Fruit fly (Drosophila melanogaster) whole organism, embryonic: ENCODE results near the gene Rbp.
A peak's percentile ranks its signal among the peaks of the same experiment; 100 is the strongest.

Experiments
- Ada2b ChIP-seq: fragments of 200-800 bp; sonication (Bioruptor generic); IDR thresholded peaks from 2 replicates; pipeline ENCODE4 v1.3.6; 2022; ENCODE audit warnings: missing biosample characterization, missing genetic modification characterization
- B-H1 ChIP-seq: fragments of 200-800 bp; sonication (Bioruptor generic); IDR thresholded peaks from 3 replicates; pipeline ENCODE4 v1.3.6; 2022; ENCODE audit warnings: missing biosample characterization, missing genetic modification characterization
- BtbVII ChIP-seq: fragments of 200-800 bp; sonication (Bioruptor generic); optimal IDR thresholded peaks from 3 replicates; lab custom pipeline; 2017; ENCODE audit warnings: missing biosample characterization, mild to moderate bottlenecking, missing genetic modification characterization
- CG10543 ChIP-seq: fragments of 200-800 bp; sonication (Bioruptor generic); optimal IDR thresholded peaks from 3 replicates; lab custom pipeline; 2017; ENCODE audit warnings: missing biosample characterization, mild to moderate bottlenecking, missing genetic modification characterization, moderate library complexity
- CG10654 ChIP-seq: fragments of 200-800 bp; sonication (Bioruptor generic); optimal IDR thresholded peaks from 2 replicates; lab custom pipeline; 2016; ENCODE audit warnings: missing biosample characterization, missing genetic modification characterization
- CG10959 ChIP-seq: fragments of 200-800 bp; sonication (Bioruptor generic); IDR thresholded peaks from 2 replicates; pipeline ENCODE4 v1.3.6; 2022; ENCODE audit warnings: missing biosample characterization, missing genetic modification characterization
- CG12071 ChIP-seq: fragments of 200-800 bp; sonication (Bioruptor generic); optimal IDR thresholded peaks from 3 replicates; lab custom pipeline; 2018; ENCODE audit warnings: missing biosample characterization, mild to moderate bottlenecking, missing genetic modification characterization
- CG13296 ChIP-seq: fragments of 200-800 bp; sonication (Bioruptor generic); optimal IDR thresholded peaks from 3 replicates; lab custom pipeline; 2018; ENCODE audit warnings: missing biosample characterization, mild to moderate bottlenecking, missing genetic modification characterization
- CG13894 ChIP-seq: fragments of 200-800 bp; sonication (Bioruptor generic); optimal IDR thresholded peaks from 3 replicates; lab custom pipeline; 2018; ENCODE audit warnings: missing biosample characterization, mild to moderate bottlenecking, missing genetic modification characterization, moderate library complexity
- CG14860 ChIP-seq: fragments of 200-800 bp; sonication (Bioruptor generic); IDR thresholded peaks from 3 replicates; pipeline ENCODE4 v1.3.6; 2022; ENCODE audit warnings: missing biosample characterization, missing genetic modification characterization; ENCODE audit not compliant: partially characterized antibody
- CG15269 ChIP-seq: fragments of 200-800 bp; sonication (Bioruptor generic); optimal IDR thresholded peaks from 2 replicates; lab custom pipeline; 2018; ENCODE audit warnings: missing biosample characterization, mild to moderate bottlenecking, missing genetic modification characterization, moderate library complexity
- CG15479 ChIP-seq: fragments of 200-800 bp; sonication (Bioruptor generic); optimal IDR thresholded peaks from 3 replicates; lab custom pipeline; 2019; ENCODE audit warnings: missing biosample characterization, mild to moderate bottlenecking, missing genetic modification characterization, moderate library complexity
- CG15696 ChIP-seq: fragments of 200-800 bp; sonication (Bioruptor generic); optimal IDR thresholded peaks from 2 replicates; lab custom pipeline; 2019; ENCODE audit warnings: missing biosample characterization, mild to moderate bottlenecking, missing genetic modification characterization, moderate library complexity
- CG30020 ChIP-seq: fragments of 200-800 bp; optimal IDR thresholded peaks from 2 replicates; lab custom pipeline; 2019; ENCODE audit warnings: missing biosample characterization, mild to moderate bottlenecking, missing genetic modification characterization, moderate library complexity
- CG3281 ChIP-seq: fragments of 200-800 bp; sonication (Bioruptor generic); optimal IDR thresholded peaks from 3 replicates; lab custom pipeline; 2017; ENCODE audit warnings: missing biosample characterization, mild to moderate bottlenecking, missing genetic modification characterization
- CG3407 ChIP-seq: fragments of 200-800 bp; sonication (Bioruptor generic); optimal IDR thresholded peaks from 2 replicates; lab custom pipeline; 2018; ENCODE audit warnings: missing biosample characterization, mild to moderate bottlenecking, missing genetic modification characterization
- CG4707 ChIP-seq: fragments of 200-800 bp; sonication (Bioruptor generic); optimal IDR thresholded peaks from 2 replicates; lab custom pipeline; 2018; ENCODE audit warnings: missing biosample characterization, mild to moderate bottlenecking, missing genetic modification characterization, moderate library complexity
- CG6791 ChIP-seq: fragments of 200-800 bp; sonication (Bioruptor generic); IDR thresholded peaks from 3 replicates; pipeline ENCODE4 v1.3.6; 2022; ENCODE audit warnings: missing biosample characterization, missing genetic modification characterization; ENCODE audit not compliant: partially characterized antibody
- CG8089 ChIP-seq: fragments of 200-800 bp; sonication (Bioruptor generic); optimal IDR thresholded peaks from 3 replicates; lab custom pipeline; 2016; ENCODE audit warnings: missing biosample characterization, missing genetic modification characterization
- CG9797 ChIP-seq: fragments of 200-800 bp; sonication (Bioruptor generic); optimal IDR thresholded peaks from 3 replicates; lab custom pipeline; 2018; ENCODE audit warnings: missing biosample characterization, mild to moderate bottlenecking, missing genetic modification characterization
- D ChIP-seq, 2 experiments: fragments of 200-800 bp in 1 of 2; fragments of >200 bp in 1 of 2; sonication (Bioruptor generic) in 1 of 2; optimal IDR thresholded peaks; 2 replicates in 1 of 2; 3 replicates in 1 of 2; lab custom pipeline; 2017; ENCODE audit warnings: mild to moderate bottlenecking in 1 of 2, missing biosample characterization in 1 of 2, missing genetic modification characterization in 1 of 2, missing genetic modification reagents in 1 of 2
- D19B ChIP-seq: fragments of 200-800 bp; sonication (Bioruptor generic); optimal IDR thresholded peaks from 2 replicates; lab custom pipeline; 2017; ENCODE audit warnings: missing biosample characterization, mild to moderate bottlenecking, missing genetic modification characterization
- Dfd ChIP-seq, 2 experiments: fragments of >200 bp; optimal IDR thresholded peaks; 2 replicates each; lab custom pipeline; 2017; ENCODE audit warnings: missing biosample characterization in 2 of 2, missing genetic modification characterization in 2 of 2
- Doc3 ChIP-seq: fragments of 200-800 bp; sonication (Bioruptor generic); IDR thresholded peaks from 3 replicates; pipeline ENCODE4 v1.3.6; 2022; ENCODE audit warnings: missing biosample characterization, missing genetic modification characterization; ENCODE audit not compliant: partially characterized antibody
- H15 ChIP-seq: fragments of 200-800 bp; sonication (Bioruptor generic); IDR thresholded peaks from 3 replicates; pipeline ENCODE4 v1.3.6; 2022; ENCODE audit warnings: missing biosample characterization, missing genetic modification characterization
- HmgD ChIP-seq: fragments of 200-800 bp; sonication (Bioruptor generic); optimal IDR thresholded peaks from 3 replicates; lab custom pipeline; 2016; ENCODE audit warnings: missing biosample characterization, missing genetic modification characterization
- Hr3 ChIP-seq: fragments of 200-800 bp; sonication (Bioruptor generic); optimal IDR thresholded peaks from 3 replicates; lab custom pipeline; 2016; ENCODE audit warnings: missing biosample characterization, missing genetic modification characterization
- Jarid2 ChIP-seq: fragments of 200-800 bp; sonication (Bioruptor generic); optimal IDR thresholded peaks from 3 replicates; lab custom pipeline; 2017; ENCODE audit warnings: mild to moderate bottlenecking, missing biosample characterization, missing genetic modification reagents, missing genetic modification characterization
- Nf-YA ChIP-seq: fragments of 200-800 bp; sonication (Bioruptor generic); IDR thresholded peaks from 2 replicates; pipeline ENCODE4 v1.3.6; 2022; ENCODE audit warnings: missing biosample characterization, missing genetic modification characterization
- Ptx1 ChIP-seq: fragments of 200-800 bp; sonication (Bioruptor generic); IDR thresholded peaks from 2 replicates; pipeline ENCODE4 v1.3.6; 2022; ENCODE audit warnings: missing biosample characterization, missing genetic modification characterization
- ac ChIP-seq: fragments of 200-800 bp; sonication (Bioruptor generic); optimal IDR thresholded peaks from 3 replicates; lab custom pipeline; 2017; ENCODE audit warnings: missing biosample characterization, mild to moderate bottlenecking, missing genetic modification characterization
- al ChIP-seq: fragments of 200-800 bp; sonication (Bioruptor generic); IDR thresholded peaks from 2 replicates; pipeline ENCODE4 v1.3.6; 2022; ENCODE audit warnings: missing biosample characterization, missing genetic modification characterization
- bigmax ChIP-seq: fragments of 200-800 bp; sonication (Bioruptor generic); optimal IDR thresholded peaks from 2 replicates; lab custom pipeline; 2018; ENCODE audit warnings: missing biosample characterization, mild to moderate bottlenecking, missing genetic modification characterization
- bowl ChIP-seq: fragments of 200-800 bp; sonication (Bioruptor generic); IDR thresholded peaks from 2 replicates; pipeline ENCODE4 v1.3.6; 2022; ENCODE audit warnings: missing biosample characterization, missing genetic modification characterization
- bsh ChIP-seq, 2 experiments: fragments of 200-800 bp; sonication (Bioruptor generic); optimal IDR thresholded peaks; 2 replicates each; lab custom pipeline; 2017 to 2018; ENCODE audit warnings: mild to moderate bottlenecking in 2 of 2, missing biosample characterization in 2 of 2, missing genetic modification characterization in 2 of 2, moderate library complexity in 1 of 2
- chm ChIP-seq: fragments of 200-800 bp; sonication (Bioruptor generic); IDR thresholded peaks from 2 replicates; pipeline ENCODE4 v1.3.6; 2022; ENCODE audit warnings: missing biosample characterization, missing genetic modification characterization
- crc ChIP-seq: fragments of 200-800 bp; sonication (Bioruptor generic); optimal IDR thresholded peaks from 2 replicates; lab custom pipeline; 2016; ENCODE audit warnings: missing biosample characterization, missing genetic modification characterization
- disco-r ChIP-seq: fragments of 200-800 bp; sonication (Bioruptor generic); optimal IDR thresholded peaks from 2 replicates; lab custom pipeline; 2016; ENCODE audit warnings: missing biosample characterization, missing genetic modification characterization
- shn ChIP-seq: fragments of 200-800 bp; sonication (Bioruptor generic); optimal IDR thresholded peaks from 3 replicates; lab custom pipeline; 2016; ENCODE audit warnings: missing biosample characterization, missing genetic modification characterization
- sim ChIP-seq: fragments of 200-800 bp; sonication (Bioruptor generic); IDR thresholded peaks from 2 replicates; pipeline ENCODE4 v1.3.6; 2022; ENCODE audit warnings: missing biosample characterization, missing genetic modification characterization
- tna ChIP-seq: fragments of 200-800 bp; sonication (Bioruptor generic); IDR thresholded peaks from 2 replicates; pipeline ENCODE4 v1.3.6; 2022; ENCODE audit warnings: missing biosample characterization, missing genetic modification characterization; ENCODE audit not compliant: partially characterized antibody
- vnd ChIP-seq: fragments of 200-800 bp; sonication (Bioruptor generic); IDR thresholded peaks from 3 replicates; pipeline ENCODE4 v1.3.6; 2022; ENCODE audit warnings: missing biosample characterization, missing genetic modification characterization; ENCODE audit not compliant: partially characterized antibody
- vvl ChIP-seq: fragments of 200-800 bp; sonication (Bioruptor generic); IDR thresholded peaks from 2 replicates; pipeline ENCODE4 v1.3.6; 2022; ENCODE audit warnings: missing biosample characterization, missing genetic modification characterization
- zfh1 ChIP-seq: fragments of 200-800 bp; sonication (Bioruptor generic); IDR thresholded peaks from 3 replicates; pipeline ENCODE4 v1.3.6; 2022; ENCODE audit warnings: missing biosample characterization, missing genetic modification characterization

Rbp gene

dm6 chr3R:15402654-15403053, 28.2 kb downstream of the Rbp start (continued):
- TF ChIP-seq vvl (GFP tag; lab: Robert Waterston, UW) = no peak
- no peak for TF ChIP-seq disco-r (GFP tag; lab: Kevin White, UChicago)
- peak; percentile 61 for TF ChIP-seq BtbVII
- TF ChIP-seq Ada2b (GFP tag; lab: Robert Waterston, UW) = 0 out of 2 replicates have a peak, but pooled peaks have one; percentile 28
- TF ChIP-seq CG30020 (tag; lab: Kevin White, UChicago) = no peak
- TF ChIP-seq CG10654 (GFP tag; lab: Kevin White, UChicago) = no peak
- peak; percentile 76 for TF ChIP-seq CG13296
- no peak for TF ChIP-seq B-H1 (GFP tag; lab: Robert Waterston, UW)

dm6 chr3R:15406393-15406792, 32.0 kb downstream of the Rbp start:
- TF ChIP-seq CG12071 (GFP tag; lab: Kevin White, UChicago) (no peak), CG13894 (tag; lab: Kevin White, UChicago) (peak; percentile 95)
- TF ChIP-seq, all 482 proteins: peak for 1

DNA sequence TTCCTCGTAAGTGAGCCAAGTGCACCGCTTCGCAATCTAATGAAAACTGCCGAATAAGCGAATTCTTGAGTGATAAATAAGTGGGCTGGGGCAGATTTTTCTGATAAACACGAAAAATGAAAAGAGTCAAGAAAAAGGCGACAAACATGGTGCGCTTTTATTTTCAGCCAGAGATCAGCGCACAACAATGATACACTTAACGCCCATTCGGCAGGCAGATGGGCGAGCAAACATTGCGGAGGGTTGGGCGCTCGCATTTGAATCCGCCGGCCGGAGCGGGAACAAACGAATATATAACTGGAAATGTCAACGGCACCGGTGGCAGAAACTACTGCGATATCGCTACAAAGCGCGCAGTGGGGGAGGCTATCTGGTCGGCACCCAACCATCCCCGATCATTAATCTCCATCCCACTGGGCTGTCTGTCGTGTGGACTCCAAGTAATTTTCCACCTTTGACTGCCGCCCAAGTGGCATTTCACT, 32.6 kb downstream of the Rbp start, which contains the start of gene CG6125:
Gene CG6125, minus strand, starts transcription at position 51 of the 482 bp plus-strand sequence.
- TF ChIP-seq shn (GFP tag; lab: Kevin White, UChicago) = no peak
- 0 out of 3 replicates have a peak, but pooled peaks have one; percentile 31 for TF ChIP-seq H15 (GFP tag; lab: Robert Waterston, UW)
- TF ChIP-seq Jarid2 (GFP tag; lab: Kevin White, UChicago) = peak; percentile 16
- TF ChIP-seq CG10959 (GFP tag; lab: Robert Waterston, UW) = 0 out of 2 replicates have a peak, but pooled peaks have one; percentile 40
- no peak for TF ChIP-seq CG15269 (tag; lab: Kevin White, UChicago)
- 0 out of 3 replicates have a peak, but pooled peaks have one; percentile 19 for TF ChIP-seq Doc3
- 0 out of 3 replicates have a peak, but pooled peaks have one; percentile 15 for TF ChIP-seq vnd (GFP tag; lab: Robert Waterston, UW)
- TF ChIP-seq CG10543 (GFP tag; lab: Kevin White, UChicago) = peak; percentile 2
- peak; percentile 21 for TF ChIP-seq CG3281 (GFP tag; lab: Kevin White, UChicago)
- TF ChIP-seq Hr3 = no peak
- 0 out of 2 replicates have a peak, but pooled peaks have one; percentile 11 for TF ChIP-seq Nf-YA (GFP tag; lab: Robert Waterston, UW)
- peak; percentile 12 for TF ChIP-seq HmgD (GFP tag; lab: Kevin White, UChicago)
- no peak for TF ChIP-seq CG15696 (tag; lab: Kevin White, UChicago)
- TF ChIP-seq crc = no peak
- TF ChIP-seq tna (GFP tag; lab: Robert Waterston, UW) = 0 out of 2 replicates have a peak, but pooled peaks have one; percentile 45
- no peak for TF ChIP-seq bowl (GFP tag; lab: Robert Waterston, UW)
- TF ChIP-seq CG6791 = peak; percentile 14; the same call in 1 of the 3 replicates
- 0 out of 3 replicates have a peak, but pooled peaks have one; percentile 33 for TF ChIP-seq zfh1

- TF ChIP-seq ac (no peak), al (GFP tag; lab: Robert Waterston, UW) (peak; percentile 31; the same call in 1 of the 2 replicates), Dfd (GFP tag; optimal IDR thresholded peaks at IDR 0.05; lab: Kevin White, UChicago) (no peak), CG8089 (GFP tag; lab: Kevin White, UChicago) (no peak), CG15479 (GFP tag; lab: Kevin White, UChicago) (no peak), CG4707 (GFP tag; lab: Kevin White, UChicago) (no peak), CG10543 (GFP tag; lab: Kevin White, UChicago) (peak; percentile 33), bigmax (GFP tag; lab: Kevin White, UChicago) (no peak), D (optimal IDR thresholded peaks at IDR 0.05; lab: Kevin White, UChicago) (no peak), D (GFP tag; optimal IDR thresholded peaks at IDR 0.05; lab: Kevin White, UChicago) (no peak), D19B (no peak), CG14860 (peak; percentile 97), sim (GFP tag; lab: Robert Waterston, UW) (no peak), Ptx1 (GFP tag; lab: Robert Waterston, UW) (no peak), CG9797 (GFP tag; lab: Kevin White, UChicago) (peak; percentile 51), chm (GFP tag; lab: Robert Waterston, UW) (no peak), bsh (GFP tag; optimal IDR thresholded peaks at IDR 0.05; lab: Kevin White, UChicago) (peak in 1 of 2 experiments; percentile 5), CG3407 (GFP tag; lab: Kevin White, UChicago) (peak; percentile 8)
Measured at dm6 chr3R:15408131-15408731, 33.8 kb downstream of the Rbp start, which contains the start of gene Atx2. Gene Atx2, plus strand, starts transcription at chr3R:15408423.
